Worm (Caenorhabditis elegans): ENCODE data around the gene F20C5.7.
"Not testable (repeated sequence)": the region's sequence is repeated elsewhere in the genome, so short reads cannot be mapped to it uniquely, and the experiment has no call there.

The F20C5.7 gene

ce11 chrIV:8730469-8730868, 15.0 kb downstream of the F20C5.7 start, which contains the start of gene F21D5.3:
F21D5.3 (plus strand) TSS chrIV:8730815.
- TF ChIP-seq ztf-29 (GFP tag; IDR thresholded peaks at IDR 0.05), result no peak
- no peak for TF ChIP-seq med-1 (GFP tag; optimal IDR thresholded peaks at IDR 0.05; ENCODE audit: insufficient read depth)
- no peak for TF ChIP-seq cog-1 (tag; optimal IDR thresholded peaks at IDR 0.05)
- TF ChIP-seq ref-1 (GFP tag; conservative IDR thresholded peaks at IDR 0.05), result no peak
- TF ChIP-seq ztf-23 (GFP tag; IDR thresholded peaks at IDR 0.05), result no peak
- no peak for TF ChIP-seq klf-2 (GFP tag; conservative IDR thresholded peaks at IDR 0.05)
- no peak for TF ChIP-seq flt-1 (GFP tag; IDR thresholded peaks at IDR 0.05)
- no peak for TF ChIP-seq tab-1 (GFP tag; IDR thresholded peaks at IDR 0.05)
- TF ChIP-seq T22C8.4 (GFP tag; IDR thresholded peaks at IDR 0.05), result no peak

- TF ChIP-seq T22C8.4 (GFP tag; IDR thresholded peaks at IDR 0.05), result no peak
- no peak for TF ChIP-seq med-1 (GFP tag; optimal IDR thresholded peaks at IDR 0.05; ENCODE audit: insufficient read depth)
- no peak for TF ChIP-seq ztf-23 (GFP tag; IDR thresholded peaks at IDR 0.05)
- TF ChIP-seq flt-1 (GFP tag; IDR thresholded peaks at IDR 0.05), result no peak
- TF ChIP-seq klf-2 (GFP tag; conservative IDR thresholded peaks at IDR 0.05), result no peak
- TF ChIP-seq tab-1 (GFP tag; IDR thresholded peaks at IDR 0.05), result no peak
- no peak for TF ChIP-seq ref-1 (GFP tag; conservative IDR thresholded peaks at IDR 0.05)
- no peak for TF ChIP-seq cog-1 (tag; optimal IDR thresholded peaks at IDR 0.05)
- no peak for TF ChIP-seq ztf-29 (GFP tag; IDR thresholded peaks at IDR 0.05)
Measured at ce11 chrIV:8729636-8730035, 15.9 kb downstream of the F20C5.7 start.

ce11 chrIV:8728122-8728521, 17.4 kb downstream of the F20C5.7 start, which contains the start of gene otub-3:
otub-3 (plus strand) TSS chrIV:8728177.
- TF ChIP-seq ztf-29 (GFP tag; IDR thresholded peaks at IDR 0.05), result no peak
- TF ChIP-seq T22C8.4 (GFP tag; IDR thresholded peaks at IDR 0.05), result no peak
- TF ChIP-seq klf-2 (GFP tag; conservative IDR thresholded peaks at IDR 0.05), result no peak

ce11 chrIV:8725345-8725744, 20.1 kb downstream of the F20C5.7 start, which contains the start of gene pgm-3:
pgm-3 (plus strand) TSS chrIV:8725722.
- TF ChIP-seq med-1 (GFP tag; optimal IDR thresholded peaks at IDR 0.05; ENCODE audit: insufficient read depth) (no peak), ref-1 (GFP tag; conservative IDR thresholded peaks at IDR 0.05) (no peak), tab-1 (GFP tag; IDR thresholded peaks at IDR 0.05) (no peak), klf-2 (GFP tag; conservative IDR thresholded peaks at IDR 0.05) (no peak), ztf-23 (GFP tag; IDR thresholded peaks at IDR 0.05) (no peak), cog-1 (tag; optimal IDR thresholded peaks at IDR 0.05) (no peak), ztf-29 (GFP tag; IDR thresholded peaks at IDR 0.05) (no peak), T22C8.4 (GFP tag; IDR thresholded peaks at IDR 0.05) (no peak), flt-1 (GFP tag; IDR thresholded peaks at IDR 0.05) (no peak)

- no peak for TF ChIP-seq tab-1 (GFP tag; IDR thresholded peaks at IDR 0.05)
- no peak for TF ChIP-seq ztf-29 (GFP tag; IDR thresholded peaks at IDR 0.05)
- TF ChIP-seq klf-2 (GFP tag; conservative IDR thresholded peaks at IDR 0.05), result no peak
- TF ChIP-seq T22C8.4 (GFP tag; IDR thresholded peaks at IDR 0.05), result no peak
Measured at ce11 chrIV:8724907-8725306, 20.6 kb downstream of the F20C5.7 start.

- no peak for TF ChIP-seq tab-1 (GFP tag; IDR thresholded peaks at IDR 0.05)
- TF ChIP-seq ztf-29 (GFP tag; IDR thresholded peaks at IDR 0.05), result no peak
- TF ChIP-seq flt-1 (GFP tag; IDR thresholded peaks at IDR 0.05), result no peak
- TF ChIP-seq ref-1 (GFP tag; conservative IDR thresholded peaks at IDR 0.05), result no peak
- no peak for TF ChIP-seq cog-1 (tag; optimal IDR thresholded peaks at IDR 0.05)
- no peak for TF ChIP-seq med-1 (GFP tag; optimal IDR thresholded peaks at IDR 0.05; ENCODE audit: insufficient read depth)
- TF ChIP-seq T22C8.4 (GFP tag; IDR thresholded peaks at IDR 0.05), result no peak
Measured at ce11 chrIV:8723720-8724119, 21.8 kb downstream of the F20C5.7 start, which contains the start of gene F21D5.9. F21D5.9 (plus strand) TSS chrIV:8724020.

- no peak for TF ChIP-seq ztf-29 (GFP tag; IDR thresholded peaks at IDR 0.05)
- no peak for TF ChIP-seq ref-1 (GFP tag; conservative IDR thresholded peaks at IDR 0.05)
- TF ChIP-seq T22C8.4 (GFP tag; IDR thresholded peaks at IDR 0.05), result no peak
Measured at ce11 chrIV:8722801-8723200, 22.7 kb downstream of the F20C5.7 start.

ce11 chrIV:8718153-8718552, 27.3 kb downstream of the F20C5.7 start, which contains the start of gene H23L24.1:
H23L24.1 (plus strand) TSS chrIV:8718453.
- TF ChIP-seq klf-2 (GFP tag; conservative IDR thresholded peaks at IDR 0.05), result no peak
- TF ChIP-seq ztf-29 (GFP tag; IDR thresholded peaks at IDR 0.05), result no peak
- no peak for TF ChIP-seq T22C8.4 (GFP tag; IDR thresholded peaks at IDR 0.05)
- no peak for TF ChIP-seq tab-1 (GFP tag; IDR thresholded peaks at IDR 0.05)
- no peak for TF ChIP-seq ztf-23 (GFP tag; IDR thresholded peaks at IDR 0.05)
- TF ChIP-seq cog-1 (tag; optimal IDR thresholded peaks at IDR 0.05), result no peak
- TF ChIP-seq ref-1 (GFP tag; conservative IDR thresholded peaks at IDR 0.05), result no peak
- no peak for TF ChIP-seq flt-1 (GFP tag; IDR thresholded peaks at IDR 0.05)
- no peak for TF ChIP-seq med-1 (GFP tag; optimal IDR thresholded peaks at IDR 0.05; ENCODE audit: insufficient read depth)

ce11 chrIV:8715032-8715431, 30.5 kb downstream of the F20C5.7 start, which contains the start of the genes parg-2 and ipla-5:
parg-2 (minus strand) TSS chrIV:8715132.
ipla-5 (plus strand) TSS chrIV:8715247.
- not testable (repeated sequence) for TF ChIP-seq cog-1 (tag; optimal IDR thresholded peaks at IDR 0.05); ztf-23 (GFP tag; IDR thresholded peaks at IDR 0.05); med-1 (GFP tag; optimal IDR thresholded peaks at IDR 0.05; ENCODE audit: insufficient read depth)

- TF ChIP-seq klf-2 (GFP tag; conservative IDR thresholded peaks at IDR 0.05) (no peak), ztf-29 (GFP tag; IDR thresholded peaks at IDR 0.05) (no peak), ztf-23 (GFP tag; IDR thresholded peaks at IDR 0.05) (no peak), med-1 (GFP tag; optimal IDR thresholded peaks at IDR 0.05; ENCODE audit: insufficient read depth) (no peak), tab-1 (GFP tag; IDR thresholded peaks at IDR 0.05) (no peak), cog-1 (tag; optimal IDR thresholded peaks at IDR 0.05) (no peak), ref-1 (GFP tag; conservative IDR thresholded peaks at IDR 0.05) (no peak), flt-1 (GFP tag; IDR thresholded peaks at IDR 0.05) (no peak), T22C8.4 (GFP tag; IDR thresholded peaks at IDR 0.05) (no peak)
Measured at ce11 chrIV:8708046-8708445, 37.4 kb downstream of the F20C5.7 start.
